Worm (Caenorhabditis elegans) whole organism, midembryonic: ENCODE results near the gene F11A5.17.

Experiments
- T22C8.4 ChIP-seq: fragments of 200-800 bp; sonication (Bioruptor generic); IDR thresholded peaks from 2 replicates; pipeline ENCODE4 v1.3.6; 2022; ENCODE audit warnings: missing genetic modification characterization, missing compliant biosample characterization
- cog-1 ChIP-seq: sonication (generic microtip); optimal IDR thresholded peaks from 2 replicates; lab custom pipeline; 2016; ENCODE audit warnings: missing genetic modification characterization, missing compliant biosample characterization
- flt-1 ChIP-seq: fragments of 200-800 bp; sonication (Bioruptor generic); IDR thresholded peaks from 2 replicates; pipeline ENCODE4 v1.3.6; 2022; ENCODE audit warnings: missing genetic modification characterization, missing compliant biosample characterization
- klf-2 ChIP-seq: fragments of 200-800 bp; sonication (Bioruptor generic); conservative IDR thresholded peaks from 2 replicates; pipeline ENCODE4 v1.3.6; 2022; ENCODE audit warnings: missing genetic modification reagents, missing genetic modification characterization, missing compliant biosample characterization
- med-1 ChIP-seq: sonication (generic microtip); optimal IDR thresholded peaks from 2 replicates; lab custom pipeline; 2017; ENCODE audit warnings: missing genetic modification characterization, mild to moderate bottlenecking, missing compliant biosample characterization, antibody characterized with exemption, missing genetic modification reagents; ENCODE audit not compliant: insufficient read depth
- ref-1 ChIP-seq: fragments of 200-800 bp; sonication (Bioruptor generic); conservative IDR thresholded peaks from 2 replicates; pipeline ENCODE4 v1.3.6; 2022; ENCODE audit warnings: missing genetic modification reagents, missing genetic modification characterization, missing compliant biosample characterization
- tab-1 ChIP-seq: fragments of 200-800 bp; sonication (Bioruptor generic); IDR thresholded peaks from 2 replicates; pipeline ENCODE4 v1.3.6; 2022; ENCODE audit warnings: missing genetic modification characterization, missing compliant biosample characterization
- ztf-23 ChIP-seq: fragments of 200-800 bp; sonication (Bioruptor generic); IDR thresholded peaks from 2 replicates; pipeline ENCODE4 v1.3.6; 2022; ENCODE audit warnings: missing genetic modification reagents, missing genetic modification characterization, missing compliant biosample characterization
- ztf-29 ChIP-seq: fragments of 200-800 bp; sonication (Bioruptor generic); IDR thresholded peaks from 2 replicates; pipeline ENCODE4 v1.3.6; 2022; ENCODE audit warnings: missing genetic modification reagents, missing genetic modification characterization, missing compliant biosample characterization

The F11A5.17 gene

DNA sequence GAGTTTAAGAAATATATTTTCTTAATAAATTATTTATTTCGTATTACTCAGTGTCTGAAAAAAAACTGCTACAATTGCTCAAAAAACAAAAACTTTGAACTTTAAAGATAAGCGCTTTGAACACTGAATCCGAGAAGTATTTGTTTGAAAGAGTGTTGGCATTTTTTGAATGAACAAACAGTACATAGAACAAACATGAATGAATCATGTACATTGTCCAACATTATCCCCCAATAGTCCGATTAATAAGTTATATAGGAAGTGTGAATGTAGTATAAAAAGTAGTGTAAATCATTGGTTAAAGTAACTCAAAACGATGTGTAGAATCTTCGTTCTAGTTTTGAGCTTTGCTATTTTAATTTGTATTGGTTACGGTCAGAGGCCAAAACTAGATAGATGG lies at the start of gene F11A5.17:
F11A5.17 (plus strand) TSS at position 301 of the 400 bp plus-strand sequence.
- no peak for TF ChIP-seq ztf-23 (GFP tag; lab: Robert Waterston, UW)
- TF ChIP-seq ref-1 (GFP tag; lab: Robert Waterston, UW) = no peak
- no peak for TF ChIP-seq T22C8.4 (GFP tag; lab: Robert Waterston, UW)
- no peak for TF ChIP-seq klf-2 (GFP tag; lab: Robert Waterston, UW)
- no peak for TF ChIP-seq med-1 (GFP tag; lab: Kevin White, UChicago)
- no peak for TF ChIP-seq flt-1
- TF ChIP-seq tab-1 (GFP tag; lab: Robert Waterston, UW) = no peak
- no peak for TF ChIP-seq ztf-29 (GFP tag; lab: Robert Waterston, UW)
- TF ChIP-seq cog-1 (tag; lab: Kevin White, UChicago) = no peak

DNA sequence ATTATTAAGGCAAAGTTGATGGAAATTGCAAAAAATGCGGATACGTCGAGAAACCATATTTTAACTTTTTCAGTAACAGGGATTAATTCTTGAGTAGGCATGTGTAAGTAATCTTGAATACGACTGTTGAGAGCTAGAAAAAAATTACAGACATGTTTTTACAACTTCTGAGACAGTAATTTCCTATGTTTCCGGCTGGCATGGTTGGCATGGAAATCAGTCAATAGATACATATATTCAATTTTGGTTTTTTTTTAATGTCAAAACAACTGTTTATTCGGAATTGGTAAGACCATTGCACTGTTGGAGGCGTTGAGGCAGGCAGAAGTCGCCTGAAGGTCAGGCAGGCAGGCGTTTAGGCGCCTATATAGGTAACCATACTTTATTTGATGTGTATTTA lies 48.5 kb upstream of the F11A5.17 start, which contains the start of gene str-254:
str-254 (minus strand) TSS at position 101 of the 400 bp plus-strand sequence.
- no peak for TF ChIP-seq T22C8.4 (GFP tag; lab: Robert Waterston, UW)
- no peak for TF ChIP-seq ref-1 (GFP tag; lab: Robert Waterston, UW)
- no peak for TF ChIP-seq med-1 (GFP tag; lab: Kevin White, UChicago)
- no peak for TF ChIP-seq klf-2 (GFP tag; lab: Robert Waterston, UW)
- no peak for TF ChIP-seq flt-1
- no peak for TF ChIP-seq tab-1 (GFP tag; lab: Robert Waterston, UW)
- no peak for TF ChIP-seq cog-1 (tag; lab: Kevin White, UChicago)
- no peak for TF ChIP-seq ztf-23 (GFP tag; lab: Robert Waterston, UW)
- no peak for TF ChIP-seq ztf-29 (GFP tag; lab: Robert Waterston, UW)

DNA sequence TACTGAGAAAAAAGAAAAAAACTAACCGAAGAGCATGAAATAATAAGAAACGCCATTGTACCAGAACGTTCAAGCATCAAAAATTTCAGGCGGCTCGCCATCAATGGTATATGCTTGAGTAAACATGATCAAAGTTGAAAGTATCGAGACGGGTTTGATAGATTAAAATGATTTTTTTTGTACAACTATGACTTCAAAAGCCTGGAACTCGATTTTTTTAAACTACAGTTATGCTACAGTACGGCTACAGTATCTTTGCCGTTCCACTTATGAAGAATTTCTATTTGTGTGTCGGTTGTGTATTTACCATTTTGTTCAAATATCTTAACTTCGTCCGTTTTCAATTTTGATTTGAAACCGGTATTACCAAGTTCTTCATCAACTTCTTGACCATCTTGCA lies 46.7 kb upstream of the F11A5.17 start, which contains the start of gene str-97:
str-97 (minus strand) TSS at position 101 of the 400 bp plus-strand sequence.
- TF ChIP-seq ztf-29 (GFP tag; lab: Robert Waterston, UW) (no peak), T22C8.4 (GFP tag; lab: Robert Waterston, UW) (no peak), med-1 (GFP tag; lab: Kevin White, UChicago) (no peak)

DNA sequence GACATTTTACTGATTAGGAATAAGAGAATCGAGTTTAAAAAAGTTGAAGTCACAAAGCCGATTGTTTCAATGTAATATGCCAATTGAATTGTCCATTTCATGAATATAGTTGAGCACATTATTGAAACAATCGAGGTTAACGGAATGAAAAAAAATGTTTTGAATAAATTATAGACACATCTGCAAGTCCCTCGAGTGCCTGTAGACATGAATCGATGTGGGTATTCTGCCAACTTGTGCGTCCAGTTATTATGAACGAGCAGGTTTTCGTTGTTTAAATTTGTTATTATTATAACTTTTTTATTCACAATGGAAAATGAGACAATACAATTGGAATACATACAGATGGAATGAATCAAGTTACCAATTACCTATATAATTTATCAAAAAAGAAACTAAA lies 43.4 kb upstream of the F11A5.17 start, which contains the start of gene str-99:
str-99 (minus strand) TSS at position 101 of the 400 bp plus-strand sequence.
- TF ChIP-seq T22C8.4 (GFP tag; lab: Robert Waterston, UW) = no peak
- no peak for TF ChIP-seq ztf-29 (GFP tag; lab: Robert Waterston, UW)
- no peak for TF ChIP-seq klf-2 (GFP tag; lab: Robert Waterston, UW)
- TF ChIP-seq ztf-23 (GFP tag; lab: Robert Waterston, UW) = no peak
- TF ChIP-seq ref-1 (GFP tag; lab: Robert Waterston, UW) = no peak
- no peak for TF ChIP-seq med-1 (GFP tag; lab: Kevin White, UChicago)
- TF ChIP-seq cog-1 (tag; lab: Kevin White, UChicago) = no peak
- no peak for TF ChIP-seq flt-1

DNA sequence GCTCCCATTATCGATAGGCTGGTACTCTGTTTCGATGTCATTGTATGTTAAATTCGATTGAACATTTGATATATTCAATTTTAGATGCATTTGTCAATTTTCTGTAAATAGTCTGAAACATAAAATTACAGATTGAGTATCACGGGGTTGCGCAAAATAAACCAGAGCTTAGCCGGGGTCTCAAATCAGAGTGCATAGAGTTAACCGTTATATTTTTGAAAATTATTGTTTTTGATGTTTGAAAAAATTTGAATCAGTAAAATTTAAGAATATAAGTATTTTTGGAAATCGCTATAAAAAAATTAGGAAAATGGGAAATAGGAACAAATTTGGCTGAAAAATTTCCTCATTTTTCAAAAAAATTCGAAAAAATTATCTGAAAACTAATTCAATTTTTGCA lies 42.2 kb upstream of the F11A5.17 start, which contains the start of gene F10A3.17:
F10A3.17 (minus strand) TSS at position 101 of the 400 bp plus-strand sequence.
- TF ChIP-seq T22C8.4 (GFP tag; lab: Robert Waterston, UW) (no peak), klf-2 (GFP tag; lab: Robert Waterston, UW) (no peak), ztf-23 (GFP tag; lab: Robert Waterston, UW) (no peak), cog-1 (tag; lab: Kevin White, UChicago) (no peak)

DNA sequence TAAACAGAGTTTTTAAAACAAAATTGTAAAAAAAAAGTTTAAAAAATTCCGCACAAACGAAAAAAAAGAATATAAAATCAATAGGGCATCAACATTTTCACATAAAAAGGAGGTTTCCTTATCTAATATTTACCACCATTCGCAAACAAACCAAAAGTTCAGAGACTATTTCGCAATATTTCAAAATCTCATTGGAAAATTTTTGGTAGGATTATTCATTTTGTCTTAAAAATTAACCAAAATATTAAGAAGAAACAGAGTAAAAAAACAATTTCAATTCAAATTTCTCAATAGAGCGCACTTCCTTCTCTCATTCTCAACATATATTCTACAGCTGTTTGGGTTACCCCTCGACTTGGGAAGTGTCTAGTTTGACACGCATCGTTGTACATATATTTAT lies 41.7 kb upstream of the F11A5.17 start:
- TF ChIP-seq ztf-29 (GFP tag; lab: Robert Waterston, UW) = no peak
- TF ChIP-seq ztf-23 (GFP tag; lab: Robert Waterston, UW) = no peak
- no peak for TF ChIP-seq ref-1 (GFP tag; lab: Robert Waterston, UW)
- no peak for TF ChIP-seq tab-1 (GFP tag; lab: Robert Waterston, UW)
- TF ChIP-seq flt-1 = no peak
- no peak for TF ChIP-seq klf-2 (GFP tag; lab: Robert Waterston, UW)
- TF ChIP-seq cog-1 (tag; lab: Kevin White, UChicago) = no peak
- TF ChIP-seq T22C8.4 (GFP tag; lab: Robert Waterston, UW) = no peak
- no peak for TF ChIP-seq med-1 (GFP tag; lab: Kevin White, UChicago)

DNA sequence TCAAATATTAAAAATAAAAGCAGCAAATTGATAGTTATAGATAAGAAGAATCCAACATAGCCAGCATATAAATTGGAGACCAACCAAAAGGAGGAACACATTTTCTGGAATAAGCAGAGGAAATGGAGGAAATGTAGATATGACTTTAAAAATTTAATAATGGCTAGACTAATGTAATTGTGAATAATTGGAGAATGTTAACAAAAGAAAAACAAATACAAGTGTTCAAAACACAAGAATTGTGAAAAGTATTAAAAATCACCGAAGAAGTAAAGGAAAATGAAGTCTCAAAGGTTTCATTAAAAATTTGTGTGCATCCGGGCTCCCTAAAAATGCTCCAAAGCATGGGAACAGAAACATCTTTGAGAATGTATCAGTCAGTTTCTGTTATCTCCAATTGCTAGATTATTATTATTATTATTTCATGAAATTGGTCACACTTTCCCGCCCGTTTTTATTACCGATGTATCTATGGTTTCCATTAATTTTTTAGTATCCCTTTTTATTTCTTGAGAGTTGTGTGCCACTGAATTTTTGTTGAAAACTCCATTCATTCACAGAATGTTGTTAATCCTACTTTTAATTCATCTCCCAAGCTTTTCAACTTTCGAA lies 39.6 kb upstream of the F11A5.17 start, which contains the start of the genes str-109 and F10A3.11:
str-109 (minus strand) TSS at position 101 of the 612 bp plus-strand sequence.
F10A3.11 (plus strand) TSS at position 562 of the 612 bp plus-strand sequence.
- no peak for TF ChIP-seq med-1 (GFP tag; lab: Kevin White, UChicago)
- no peak for TF ChIP-seq T22C8.4 (GFP tag; lab: Robert Waterston, UW)
- TF ChIP-seq ztf-23 (GFP tag; lab: Robert Waterston, UW) = no peak

DNA sequence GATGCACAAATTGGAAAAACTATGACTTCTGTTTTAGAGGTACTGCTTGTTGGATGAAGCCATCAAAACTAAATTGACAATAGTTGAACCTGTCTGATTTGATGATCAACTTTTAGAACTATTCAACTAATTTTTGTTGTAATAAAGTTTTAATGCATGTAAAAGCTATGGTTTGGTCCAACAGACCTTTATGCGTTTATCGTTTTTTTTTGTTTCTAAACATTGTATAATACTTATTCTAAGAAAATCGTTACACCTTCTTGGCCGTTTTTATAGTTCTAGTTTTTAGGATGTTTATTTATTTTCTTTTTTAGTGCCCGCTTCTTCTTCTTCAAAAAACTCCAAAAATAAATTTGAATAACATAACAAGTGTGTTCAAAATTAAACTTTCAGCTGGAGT lies 38.1 kb upstream of the F11A5.17 start, which contains the start of gene F10A3.12:
F10A3.12 (plus strand) TSS at position 301 of the 400 bp plus-strand sequence.
- TF ChIP-seq ref-1 (GFP tag; lab: Robert Waterston, UW) (no peak), med-1 (GFP tag; lab: Kevin White, UChicago) (no peak), T22C8.4 (GFP tag; lab: Robert Waterston, UW) (no peak), ztf-23 (GFP tag; lab: Robert Waterston, UW) (no peak), ztf-29 (GFP tag; lab: Robert Waterston, UW) (no peak), klf-2 (GFP tag; lab: Robert Waterston, UW) (no peak), flt-1 (no peak), cog-1 (tag; lab: Kevin White, UChicago) (no peak), tab-1 (GFP tag; lab: Robert Waterston, UW) (no peak)

DNA sequence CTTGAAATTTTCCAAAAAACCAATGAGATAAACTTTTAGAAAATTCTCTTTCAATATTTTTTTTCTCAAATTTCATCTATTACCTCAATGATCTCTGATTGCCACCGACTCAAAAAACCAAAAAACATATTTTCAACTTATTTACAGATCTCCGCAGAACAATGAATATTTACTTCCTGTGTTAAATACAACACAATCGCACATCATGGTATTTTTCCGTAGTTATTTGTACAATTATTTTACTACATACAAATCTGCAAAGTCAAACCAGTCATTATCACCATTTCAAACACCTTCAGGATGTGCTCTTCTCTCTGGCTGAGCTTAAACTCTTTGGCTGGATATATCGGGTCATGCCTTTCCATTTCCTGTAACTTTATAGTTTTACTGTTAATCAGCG lies 35.9 kb upstream of the F11A5.17 start, which contains the start of gene str-108:
str-108 (plus strand) TSS at position 301 of the 400 bp plus-strand sequence.
- TF ChIP-seq ref-1 (GFP tag; lab: Robert Waterston, UW) = no peak
- TF ChIP-seq med-1 (GFP tag; lab: Kevin White, UChicago) = no peak
- no peak for TF ChIP-seq T22C8.4 (GFP tag; lab: Robert Waterston, UW)
- no peak for TF ChIP-seq cog-1 (tag; lab: Kevin White, UChicago)
- no peak for TF ChIP-seq klf-2 (GFP tag; lab: Robert Waterston, UW)
- TF ChIP-seq ztf-29 (GFP tag; lab: Robert Waterston, UW) = no peak
- TF ChIP-seq tab-1 (GFP tag; lab: Robert Waterston, UW) = no peak
- no peak for TF ChIP-seq ztf-23 (GFP tag; lab: Robert Waterston, UW)
- no peak for TF ChIP-seq flt-1
